Worm (Caenorhabditis elegans) whole organism, mixed stage, embryonic: ENCODE data around the gene srlf-36.
A peak's percentile ranks its signal among the peaks of the same experiment; 100 is the strongest.

ENCODE experiments used
- M03D4.4 ChIP-seq: sonication (generic microtip); optimal IDR thresholded peaks from 2 replicates; lab custom pipeline; 2017; ENCODE audit warnings: mild to moderate bottlenecking, missing genetic modification characterization, missing compliant biosample characterization
- bed-3 ChIP-seq: fragments of 200-800 bp; sonication (Bioruptor generic); optimal IDR thresholded peaks from 3 replicates; lab custom pipeline; 2018; ENCODE audit warnings: mild to moderate bottlenecking, missing genetic modification characterization, moderate library complexity, missing compliant biosample characterization
- blmp-1 ChIP-seq: fragments of 150-350 bp; optimal IDR thresholded peaks from 2 replicates; lab custom pipeline; 2014; ENCODE audit warnings: missing biosample characterization, missing genetic modification characterization
- ceh-39 ChIP-seq: fragments of 150-350 bp; optimal IDR thresholded peaks from 2 replicates; lab custom pipeline; 2014; ENCODE audit warnings: missing biosample characterization, missing genetic modification characterization
- ceh-43 ChIP-seq: fragments of 200-800 bp; sonication (Bioruptor generic); optimal IDR thresholded peaks from 2 replicates; lab custom pipeline; 2018; ENCODE audit warnings: mild to moderate bottlenecking, missing genetic modification characterization, moderate library complexity, missing compliant biosample characterization
- ceh-83 ChIP-seq: fragments of 200-800 bp; sonication (Bioruptor generic); optimal IDR thresholded peaks from 2 replicates; lab custom pipeline; 2018; ENCODE audit warnings: mild to moderate bottlenecking, missing genetic modification characterization, missing compliant biosample characterization
- ces-1 ChIP-seq: fragments of 150-350 bp; optimal IDR thresholded peaks from 2 replicates; lab custom pipeline; 2014; ENCODE audit warnings: missing biosample characterization, missing genetic modification reagents, missing genetic modification characterization
- cnd-1 ChIP-seq: fragments of 200-800 bp; sonication (Bioruptor generic); optimal IDR thresholded peaks from 2 replicates; lab custom pipeline; 2018; ENCODE audit warnings: mild to moderate bottlenecking, missing genetic modification characterization, missing compliant biosample characterization
- drap-1 ChIP-seq: fragments of 200-800 bp; sonication (Bioruptor generic); optimal IDR thresholded peaks from 3 replicates; lab custom pipeline; 2018; ENCODE audit warnings: mild to moderate bottlenecking, missing genetic modification characterization, missing compliant biosample characterization
- elt-1 ChIP-seq: sonication (generic microtip); optimal IDR thresholded peaks from 2 replicates; lab custom pipeline; 2017; ENCODE audit warnings: missing genetic modification characterization, mild to moderate bottlenecking, missing compliant biosample characterization, antibody characterized with exemption, moderate library complexity, borderline replicate concordance; ENCODE audit not compliant: insufficient read depth
- elt-3 ChIP-seq: fragments of 150-350 bp; optimal IDR thresholded peaks from 2 replicates; lab custom pipeline; 2014; ENCODE audit warnings: missing biosample characterization, missing genetic modification characterization
- ham-2 ChIP-seq: fragments of 200-800 bp; sonication (Bioruptor generic); optimal IDR thresholded peaks from 2 replicates; lab custom pipeline; 2018; ENCODE audit warnings: mild to moderate bottlenecking, missing genetic modification characterization, missing compliant biosample characterization
- hlh-1 ChIP-seq: fragments of 150-350 bp; optimal IDR thresholded peaks from 2 replicates; lab custom pipeline; 2014; ENCODE audit warnings: missing biosample characterization, missing genetic modification reagents, missing genetic modification characterization
- lin-13 ChIP-seq: fragments of 150-350 bp; optimal IDR thresholded peaks from 2 replicates; lab custom pipeline; 2014; ENCODE audit warnings: missing biosample characterization, missing genetic modification characterization
- lin-32 ChIP-seq: fragments of 200-800 bp; sonication (Bioruptor generic); optimal IDR thresholded peaks from 2 replicates; lab custom pipeline; 2018; ENCODE audit warnings: mild to moderate bottlenecking, missing genetic modification characterization, missing compliant biosample characterization
- lsy-2 ChIP-seq: fragments of 150-350 bp; optimal IDR thresholded peaks from 2 replicates; lab custom pipeline; 2014; ENCODE audit warnings: missing biosample characterization, missing genetic modification characterization
- mab-5 ChIP-seq: fragments of 150-350 bp; optimal IDR thresholded peaks from 2 replicates; lab custom pipeline; 2014; ENCODE audit warnings: missing biosample characterization, missing genetic modification characterization
- mep-1 ChIP-seq: fragments of 150-350 bp; optimal IDR thresholded peaks from 2 replicates; lab custom pipeline; 2017; ENCODE audit warnings: missing biosample characterization, missing genetic modification reagents, missing genetic modification characterization, inconsistent platforms
- mls-2 ChIP-seq: sonication (generic microtip); optimal IDR thresholded peaks from 2 replicates; lab custom pipeline; 2016; ENCODE audit warnings: mild to moderate bottlenecking, missing genetic modification characterization, moderate library complexity, missing compliant biosample characterization
- nhr-237 ChIP-seq: fragments of 150-350 bp; optimal IDR thresholded peaks from 2 replicates; lab custom pipeline; 2014; ENCODE audit warnings: missing biosample characterization, missing genetic modification characterization
- nhr-28 ChIP-seq: fragments of 150-350 bp; optimal IDR thresholded peaks from 2 replicates; lab custom pipeline; 2014; ENCODE audit warnings: missing biosample characterization, missing genetic modification characterization
- nhr-76 ChIP-seq: sonication (generic microtip); optimal IDR thresholded peaks from 2 replicates; lab custom pipeline; 2017; ENCODE audit warnings: missing biosample characterization, missing genetic modification characterization
- pha-4 ChIP-seq: fragments of 150-350 bp; optimal IDR thresholded peaks from 2 replicates; lab custom pipeline; 2018; ENCODE audit warnings: missing biosample characterization, missing genetic modification reagents, missing genetic modification characterization
- sem-2 ChIP-seq: fragments of 200-800 bp; sonication (Bioruptor generic); optimal IDR thresholded peaks from 2 replicates; lab custom pipeline; 2018; ENCODE audit warnings: mild to moderate bottlenecking, missing genetic modification characterization, missing compliant biosample characterization
- snpc-4 ChIP-seq: fragments of 150-350 bp; optimal IDR thresholded peaks from 2 replicates; lab custom pipeline; 2014; ENCODE audit warnings: missing biosample characterization, missing genetic modification characterization
- sptf-1 ChIP-seq: sonication (generic microtip); optimal IDR thresholded peaks from 2 replicates; lab custom pipeline; 2017; ENCODE audit warnings: mild to moderate bottlenecking, missing genetic modification characterization, moderate library complexity, missing compliant biosample characterization
- tbx-8 ChIP-seq: fragments of 200-800 bp; sonication (Bioruptor generic); optimal IDR thresholded peaks from 2 replicates; lab custom pipeline; 2018; ENCODE audit warnings: mild to moderate bottlenecking, missing genetic modification characterization, moderate library complexity, missing compliant biosample characterization
- unc-39 ChIP-seq: fragments of 150-350 bp; optimal IDR thresholded peaks from 2 replicates; lab custom pipeline; 2014; ENCODE audit warnings: missing biosample characterization, missing genetic modification characterization
- unc-62 ChIP-seq: fragments of 150-350 bp; optimal IDR thresholded peaks from 2 replicates; lab custom pipeline; 2014; ENCODE audit warnings: missing biosample characterization, missing genetic modification reagents, missing genetic modification characterization
- zip-8 ChIP-seq: fragments of 150-350 bp; optimal IDR thresholded peaks from 2 replicates; lab custom pipeline; 2014; ENCODE audit warnings: missing biosample characterization, missing genetic modification characterization
- ztf-11 ChIP-seq: fragments of 150-350 bp; optimal IDR thresholded peaks from 2 replicates; lab custom pipeline; 2014; ENCODE audit warnings: missing biosample characterization, missing genetic modification characterization

Gene srlf-36

DNA sequence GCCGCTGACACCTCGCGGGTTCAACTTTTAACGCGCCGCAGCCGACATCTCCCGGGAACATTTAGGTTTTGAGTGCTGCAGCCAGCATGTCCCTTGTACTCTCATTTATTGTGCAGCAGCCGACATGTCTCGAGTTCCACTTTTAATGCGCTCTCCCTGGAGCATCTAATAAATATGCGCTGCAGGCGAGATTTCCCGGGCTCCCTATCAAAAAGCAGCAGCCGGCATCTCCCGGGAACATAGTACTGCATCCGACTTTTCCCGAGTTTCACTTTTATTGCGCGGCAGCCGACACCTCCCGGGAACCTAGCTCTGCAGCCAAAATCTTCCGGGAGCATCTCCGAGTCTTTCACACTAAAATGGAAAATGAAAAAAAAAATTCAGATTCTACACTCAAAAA, 11.4 kb upstream of the srlf-36 start:
- TF ChIP-seq sem-2 (GFP tag; lab: Kevin White, UChicago) = no peak
- no peak for TF ChIP-seq elt-1 (tag; lab: Kevin White, UChicago)
- no peak for TF ChIP-seq nhr-237 (tag; lab: Kevin White, UChicago)
- TF ChIP-seq ceh-39 (tag; lab: Kevin White, UChicago) = no peak
- no peak for TF ChIP-seq mep-1 (tag; lab: Kevin White, UChicago)
- TF ChIP-seq lin-32 (GFP tag; lab: Kevin White, UChicago) = no peak
- no peak for TF ChIP-seq bed-3 (GFP tag; lab: Kevin White, UChicago)
- TF ChIP-seq drap-1 (GFP tag; lab: Kevin White, UChicago) = no peak
- TF ChIP-seq M03D4.4 (tag; lab: Kevin White, UChicago) = no peak
- no peak for TF ChIP-seq ceh-43 (GFP tag; lab: Kevin White, UChicago)
- no peak for TF ChIP-seq ceh-83 (GFP tag; lab: Kevin White, UChicago)
- no peak for TF ChIP-seq elt-3
- TF ChIP-seq ztf-11 (tag; lab: Kevin White, UChicago) = no peak
- TF ChIP-seq tbx-8 (GFP tag; lab: Kevin White, UChicago) = no peak
- TF ChIP-seq hlh-1 = no peak
- no peak for TF ChIP-seq blmp-1
- no peak for TF ChIP-seq lsy-2 (tag; lab: Kevin White, UChicago)
- no peak for TF ChIP-seq unc-62 (GFP tag; lab: Kevin White, UChicago)
- no peak for TF ChIP-seq nhr-28 (tag; lab: Kevin White, UChicago)

DNA sequence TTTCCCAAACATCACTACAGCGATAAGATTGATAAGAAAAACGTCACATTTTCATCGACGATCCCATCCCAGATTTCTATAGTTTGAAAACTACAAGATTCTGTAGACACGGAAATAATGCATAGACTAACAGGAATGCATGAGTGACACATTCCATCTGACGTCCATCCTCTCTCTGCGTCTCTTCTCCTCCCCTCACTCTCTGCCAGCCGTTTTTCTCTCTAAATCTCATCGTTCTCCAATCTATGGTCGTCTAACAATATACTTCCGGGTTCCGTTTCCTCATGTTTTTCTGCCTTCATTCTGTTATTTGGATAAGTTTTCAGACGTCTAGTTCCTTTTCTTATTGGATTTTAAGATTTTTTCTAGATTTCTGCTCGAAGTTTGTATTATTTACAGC, 9.5 kb upstream of the srlf-36 start, which contains the start of gene F48G7.4:
Gene F48G7.4 (plus strand): TSS at position 400 of the 400 bp plus-strand sequence.
- TF ChIP-seq ceh-39 (tag; lab: Kevin White, UChicago) (no peak), unc-62 (GFP tag; lab: Kevin White, UChicago) (peak; percentile 86), tbx-8 (GFP tag; lab: Kevin White, UChicago) (no peak), mep-1 (tag; lab: Kevin White, UChicago) (no peak), lin-13 (no peak)

- TF ChIP-seq ceh-39 (tag; lab: Kevin White, UChicago) (no peak), drap-1 (GFP tag; lab: Kevin White, UChicago) (no peak), unc-62 (GFP tag; lab: Kevin White, UChicago) (no peak), unc-39 (tag; lab: Kevin White, UChicago) (no peak), lsy-2 (tag; lab: Kevin White, UChicago) (no peak), ham-2 (no peak)
Measured at ce11 chrV:617917-618316, 8.3 kb upstream of the srlf-36 start.

DNA sequence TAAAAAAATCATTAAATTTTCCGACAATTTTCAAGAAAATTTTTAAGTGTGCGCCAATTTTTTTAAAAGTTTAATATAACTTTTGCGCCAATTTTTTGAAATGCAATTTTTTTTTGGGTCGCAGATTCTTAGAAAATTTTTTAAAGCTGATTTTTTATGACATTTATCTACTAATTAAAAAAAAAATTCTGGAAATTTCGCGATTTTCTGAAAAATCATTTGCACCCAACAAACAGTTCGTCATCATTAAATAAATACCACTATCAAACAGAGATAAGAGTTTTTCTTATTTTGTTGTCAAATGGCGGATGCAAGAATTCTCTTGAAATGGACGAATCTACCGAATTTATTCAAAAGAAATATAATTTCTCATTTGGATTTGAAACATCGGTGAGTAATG, 5.7 kb upstream of the srlf-36 start, which contains the start of gene F48G7.13:
Gene F48G7.13 (plus strand): TSS at position 301 of the 400 bp plus-strand sequence.
- TF ChIP-seq pha-4 (tag; lab: Kevin White, UChicago) (no peak), blmp-1 (no peak), ceh-43 (GFP tag; lab: Kevin White, UChicago) (no peak), ceh-83 (GFP tag; lab: Kevin White, UChicago) (no peak), mep-1 (tag; lab: Kevin White, UChicago) (no peak)

ce11 chrV:610217-610616, 646 bp upstream of the srlf-36 start, which contains the start of gene nhr-90:
Gene nhr-90 (plus strand): TSS chrV:610512.
- TF ChIP-seq M03D4.4 (tag; lab: Kevin White, UChicago) (no peak), mab-5 (tag; lab: Kevin White, UChicago) (no peak), lin-13 (no peak), sem-2 (GFP tag; lab: Kevin White, UChicago) (no peak), nhr-28 (tag; lab: Kevin White, UChicago) (no peak), mls-2 (tag; lab: Kevin White, UChicago) (no peak), bed-3 (GFP tag; lab: Kevin White, UChicago) (no peak), sptf-1 (no peak)

ce11 chrV:608844-609243, 727 bp downstream of the srlf-36 start, which contains the start of gene srw-109:
Gene srw-109 (minus strand): TSS chrV:608944.
- no peak for TF ChIP-seq zip-8 (tag; lab: Kevin White, UChicago)
- no peak for TF ChIP-seq nhr-28 (tag; lab: Kevin White, UChicago)
- no peak for TF ChIP-seq ces-1
- TF ChIP-seq lin-13 = no peak
- TF ChIP-seq snpc-4 (tag; lab: Kevin White, UChicago) = no peak
- TF ChIP-seq tbx-8 (GFP tag; lab: Kevin White, UChicago) = no peak
- no peak for TF ChIP-seq lsy-2 (tag; lab: Kevin White, UChicago)
- no peak for TF ChIP-seq mls-2 (tag; lab: Kevin White, UChicago)
- no peak for TF ChIP-seq M03D4.4 (tag; lab: Kevin White, UChicago)
- TF ChIP-seq ham-2 = no peak
- TF ChIP-seq sptf-1 = no peak
- no peak for TF ChIP-seq bed-3 (GFP tag; lab: Kevin White, UChicago)
- no peak for TF ChIP-seq drap-1 (GFP tag; lab: Kevin White, UChicago)
- TF ChIP-seq cnd-1 (tag; lab: Kevin White, UChicago) = no peak
- no peak for TF ChIP-seq lin-32 (GFP tag; lab: Kevin White, UChicago)
- no peak for TF ChIP-seq nhr-76 (tag; lab: Kevin White, UChicago)
